Fruit fly (Drosophila melanogaster) whole organism, embryonic: ENCODE results near the gene mRpS9.
A peak's percentile ranks its signal among the peaks of the same experiment; 100 is the strongest.

Source experiments
- Aef1 ChIP-seq: fragments of 200-800 bp; sonication (Bioruptor generic); IDR thresholded peaks from 3 replicates; pipeline ENCODE4 v1.3.6; 2022; ENCODE audit warnings: missing biosample characterization, missing genetic modification characterization
- Atf-2 ChIP-seq: fragments of 200-800 bp; sonication (Bioruptor generic); optimal IDR thresholded peaks from 2 replicates; lab custom pipeline; 2016; ENCODE audit warnings: missing biosample characterization, missing genetic modification characterization
- CG10267 ChIP-seq: fragments of 200-800 bp; sonication (Bioruptor generic); optimal IDR thresholded peaks from 2 replicates; lab custom pipeline; 2018; ENCODE audit warnings: missing biosample characterization, mild to moderate bottlenecking, missing genetic modification characterization, moderate library complexity
- CG10462 ChIP-seq: fragments of 200-800 bp; sonication (Bioruptor generic); optimal IDR thresholded peaks from 2 replicates; lab custom pipeline; 2016; ENCODE audit warnings: missing biosample characterization, missing genetic modification characterization
- CG10959 ChIP-seq: fragments of 200-800 bp; sonication (Bioruptor generic); IDR thresholded peaks from 2 replicates; pipeline ENCODE4 v1.3.6; 2022; ENCODE audit warnings: missing biosample characterization, missing genetic modification characterization
- CG11560 ChIP-seq: fragments of 200-800 bp; sonication (Bioruptor generic); IDR thresholded peaks from 3 replicates; pipeline ENCODE4 v1.3.6; 2022; ENCODE audit warnings: missing biosample characterization, missing genetic modification characterization
- CG13894 ChIP-seq: fragments of 200-800 bp; sonication (Bioruptor generic); optimal IDR thresholded peaks from 3 replicates; lab custom pipeline; 2018; ENCODE audit warnings: missing biosample characterization, mild to moderate bottlenecking, missing genetic modification characterization, moderate library complexity
- CG15696 ChIP-seq: fragments of 200-800 bp; sonication (Bioruptor generic); optimal IDR thresholded peaks from 2 replicates; lab custom pipeline; 2019; ENCODE audit warnings: missing biosample characterization, mild to moderate bottlenecking, missing genetic modification characterization, moderate library complexity
- CG17612 ChIP-seq: fragments of 200-800 bp; sonication (Bioruptor generic); IDR thresholded peaks from 2 replicates; pipeline ENCODE4 v1.3.6; 2022; ENCODE audit warnings: missing biosample characterization, missing genetic modification characterization
- CG17829 ChIP-seq: fragments of 200-800 bp; optimal IDR thresholded peaks from 2 replicates; lab custom pipeline; 2019; ENCODE audit warnings: missing biosample characterization, mild to moderate bottlenecking, missing genetic modification characterization, moderate library complexity
- CG2199 ChIP-seq: fragments of 200-800 bp; sonication (Bioruptor generic); IDR thresholded peaks from 3 replicates; pipeline ENCODE4 v1.3.6; 2022; ENCODE audit warnings: missing biosample characterization, missing genetic modification characterization
- CG2889 ChIP-seq: fragments of 200-800 bp; sonication (Bioruptor generic); IDR thresholded peaks from 3 replicates; pipeline ENCODE4 v1.3.6; 2022; ENCODE audit warnings: missing biosample characterization, missing genetic modification characterization
- CG32532 ChIP-seq: fragments of 200-800 bp; sonication (Bioruptor generic); IDR thresholded peaks from 2 replicates; pipeline ENCODE4 v1.3.6; 2022; ENCODE audit warnings: missing biosample characterization, missing genetic modification characterization
- CG4424 ChIP-seq: fragments of 200-800 bp; sonication (Bioruptor generic); optimal IDR thresholded peaks from 3 replicates; lab custom pipeline; 2016; ENCODE audit warnings: missing biosample characterization, missing genetic modification characterization
- CG6654 ChIP-seq: fragments of 200-800 bp; sonication (Bioruptor generic); optimal IDR thresholded peaks from 2 replicates; lab custom pipeline; 2017; ENCODE audit warnings: missing biosample characterization, mild to moderate bottlenecking, missing genetic modification characterization
- CG6765 ChIP-seq: fragments of 200-800 bp; sonication (Bioruptor generic); optimal IDR thresholded peaks from 3 replicates; lab custom pipeline; 2017; ENCODE audit warnings: missing biosample characterization, mild to moderate bottlenecking, missing genetic modification characterization
- CG6791 ChIP-seq: fragments of 200-800 bp; sonication (Bioruptor generic); IDR thresholded peaks from 3 replicates; pipeline ENCODE4 v1.3.6; 2022; ENCODE audit warnings: missing biosample characterization, missing genetic modification characterization; ENCODE audit not compliant: partially characterized antibody
- CG7372 ChIP-seq: fragments of 200-800 bp; sonication (Bioruptor generic); IDR thresholded peaks from 2 replicates; pipeline ENCODE4 v1.3.6; 2022; ENCODE audit warnings: missing biosample characterization, missing genetic modification characterization
- CG8089 ChIP-seq: fragments of 200-800 bp; sonication (Bioruptor generic); optimal IDR thresholded peaks from 3 replicates; lab custom pipeline; 2016; ENCODE audit warnings: missing biosample characterization, missing genetic modification characterization
- CG8924 ChIP-seq: fragments of 200-800 bp; optimal IDR thresholded peaks from 3 replicates; lab custom pipeline; 2019; ENCODE audit warnings: missing biosample characterization, mild to moderate bottlenecking, missing genetic modification characterization, moderate library complexity
- CG9437 ChIP-seq: fragments of 200-800 bp; sonication (Bioruptor generic); optimal IDR thresholded peaks from 2 replicates; lab custom pipeline; 2018; ENCODE audit warnings: missing biosample characterization, mild to moderate bottlenecking, missing genetic modification characterization
- CG9797 ChIP-seq: fragments of 200-800 bp; sonication (Bioruptor generic); optimal IDR thresholded peaks from 3 replicates; lab custom pipeline; 2018; ENCODE audit warnings: missing biosample characterization, mild to moderate bottlenecking, missing genetic modification characterization
- CG9817 ChIP-seq: fragments of 200-800 bp; sonication (Bioruptor generic); optimal IDR thresholded peaks from 2 replicates; lab custom pipeline; 2018; ENCODE audit warnings: missing biosample characterization, mild to moderate bottlenecking, missing genetic modification characterization, moderate library complexity
- CG9876 ChIP-seq: fragments of 200-800 bp; sonication (Bioruptor generic); optimal IDR thresholded peaks from 2 replicates; lab custom pipeline; 2016; ENCODE audit warnings: missing biosample characterization, missing genetic modification characterization
- CHES-1-like ChIP-seq: fragments of 200-800 bp; sonication (Bioruptor generic); optimal IDR thresholded peaks from 2 replicates; lab custom pipeline; 2016; ENCODE audit warnings: missing biosample characterization, missing genetic modification characterization
- Dref ChIP-seq: fragments of 200-800 bp; sonication (Bioruptor generic); IDR thresholded peaks from 2 replicates; pipeline ENCODE4 v1.3.6; 2022; ENCODE audit warnings: missing biosample characterization, missing genetic modification characterization
- GATAe ChIP-seq: fragments of 200-800 bp; sonication (Bioruptor generic); conservative IDR thresholded peaks from 2 replicates; pipeline ENCODE4 v1.3.6; 2022; ENCODE audit warnings: missing biosample characterization, missing genetic modification characterization
- H15 ChIP-seq: fragments of 200-800 bp; sonication (Bioruptor generic); IDR thresholded peaks from 3 replicates; pipeline ENCODE4 v1.3.6; 2022; ENCODE audit warnings: missing biosample characterization, missing genetic modification characterization
- Hey ChIP-seq: fragments of 200-800 bp; sonication (Bioruptor generic); optimal IDR thresholded peaks from 3 replicates; lab custom pipeline; 2018; ENCODE audit warnings: missing biosample characterization, mild to moderate bottlenecking, missing genetic modification characterization
- Hmx ChIP-seq: fragments of 200-800 bp; sonication (Bioruptor generic); optimal IDR thresholded peaks from 2 replicates; lab custom pipeline; 2016; ENCODE audit warnings: missing biosample characterization, missing genetic modification characterization
- Kr ChIP-seq: fragments of 200-800 bp; sonication (Bioruptor generic); optimal IDR thresholded peaks from 2 replicates; lab custom pipeline; 2017; ENCODE audit warnings: missing biosample characterization, mild to moderate bottlenecking, missing genetic modification characterization
- Lpt ChIP-seq: fragments of >200 bp; optimal IDR thresholded peaks from 2 replicates; lab custom pipeline; 2018; ENCODE audit warnings: missing biosample characterization, missing genetic modification characterization
- Med ChIP-seq: fragments of 200-800 bp; sonication (Bioruptor generic); peaks from one replicate; lab custom pipeline; 2016; ENCODE audit warnings: missing biosample characterization, missing genetic modification characterization, mild to moderate bottlenecking, inconsistent platforms, moderate library complexity
- Taf1 ChIP-seq: fragments of 200-800 bp; sonication (Bioruptor generic); IDR thresholded peaks from 2 replicates; pipeline ENCODE4 v1.3.6; 2022; ENCODE audit warnings: missing biosample characterization, missing genetic modification characterization
- Xbp1 ChIP-seq: fragments of 200-800 bp; sonication (Bioruptor generic); optimal IDR thresholded peaks from 3 replicates; lab custom pipeline; 2016; ENCODE audit warnings: missing biosample characterization, mild to moderate bottlenecking, missing genetic modification characterization
- bsh ChIP-seq, 2 experiments: fragments of 200-800 bp; sonication (Bioruptor generic); optimal IDR thresholded peaks; 2 replicates each; lab custom pipeline; 2017 to 2018; ENCODE audit warnings: mild to moderate bottlenecking in 2 of 2, missing biosample characterization in 2 of 2, missing genetic modification characterization in 2 of 2, moderate library complexity in 1 of 2
- caup ChIP-seq: fragments of 200-800 bp; sonication (Bioruptor generic); optimal IDR thresholded peaks from 3 replicates; lab custom pipeline; 2017; ENCODE audit warnings: missing biosample characterization, mild to moderate bottlenecking, missing genetic modification characterization, moderate library complexity; ENCODE audit not compliant: severe bottlenecking
- ci ChIP-seq: fragments of 200-800 bp; sonication (Bioruptor generic); IDR thresholded peaks from 3 replicates; pipeline ENCODE4 v1.3.6; 2022; ENCODE audit warnings: missing biosample characterization, missing genetic modification characterization
- crp ChIP-seq, 2 experiments: fragments of 200-800 bp; sonication (Bioruptor generic); optimal IDR thresholded peaks; 2 replicates in 1 of 2; 3 replicates in 1 of 2; lab custom pipeline; 2017; ENCODE audit warnings: missing biosample characterization in 2 of 2, missing genetic modification characterization in 2 of 2, mild to moderate bottlenecking in 1 of 2, moderate library complexity in 1 of 2
- dati ChIP-seq: fragments of 200-800 bp; sonication (Bioruptor generic); IDR thresholded peaks from 2 replicates; pipeline ENCODE4 v1.3.6; 2022; ENCODE audit warnings: missing biosample characterization, missing genetic modification characterization
- disco-r ChIP-seq: fragments of 200-800 bp; sonication (Bioruptor generic); optimal IDR thresholded peaks from 2 replicates; lab custom pipeline; 2016; ENCODE audit warnings: missing biosample characterization, missing genetic modification characterization
- emc ChIP-seq: fragments of 200-800 bp; sonication (Bioruptor generic); optimal IDR thresholded peaks from 2 replicates; lab custom pipeline; 2016; ENCODE audit warnings: missing biosample characterization, missing genetic modification characterization
- gce ChIP-seq: fragments of 200-800 bp; sonication (Bioruptor generic); IDR thresholded peaks from 3 replicates; pipeline ENCODE4 v1.3.6; 2022; ENCODE audit warnings: missing biosample characterization, missing genetic modification characterization
- gro ChIP-seq: fragments of 200-800 bp; sonication (Bioruptor generic); optimal IDR thresholded peaks from 2 replicates; lab custom pipeline; 2016; ENCODE audit warnings: missing biosample characterization, missing genetic modification characterization
- her ChIP-seq: fragments of 200-800 bp; sonication (Bioruptor generic); optimal IDR thresholded peaks from 2 replicates; lab custom pipeline; 2016; ENCODE audit warnings: missing biosample characterization, missing genetic modification characterization
- jigr1 ChIP-seq: fragments of 200-800 bp; sonication (Bioruptor generic); IDR thresholded peaks from 3 replicates; pipeline ENCODE4 v1.3.6; 2022; ENCODE audit warnings: missing biosample characterization, missing genetic modification characterization
- maf-S ChIP-seq: fragments of 200-800 bp; sonication (Bioruptor generic); optimal IDR thresholded peaks from 2 replicates; lab custom pipeline; 2016; ENCODE audit warnings: missing biosample characterization, missing genetic modification characterization
- pita ChIP-seq: fragments of 200-800 bp; sonication (Bioruptor generic); optimal IDR thresholded peaks from 2 replicates; lab custom pipeline; 2017; ENCODE audit warnings: missing biosample characterization, mild to moderate bottlenecking, missing genetic modification characterization
- repo ChIP-seq: fragments of 200-800 bp; sonication (Bioruptor generic); optimal IDR thresholded peaks from 2 replicates; lab custom pipeline; 2016; ENCODE audit warnings: missing biosample characterization, missing genetic modification characterization
- sim ChIP-seq: fragments of 200-800 bp; sonication (Bioruptor generic); IDR thresholded peaks from 2 replicates; pipeline ENCODE4 v1.3.6; 2022; ENCODE audit warnings: missing biosample characterization, missing genetic modification characterization
- sima ChIP-seq: fragments of 200-800 bp; sonication (Bioruptor generic); optimal IDR thresholded peaks from 2 replicates; lab custom pipeline; 2016; ENCODE audit warnings: missing biosample characterization, missing genetic modification characterization
- trh ChIP-seq: fragments of 200-800 bp; sonication (Bioruptor generic); optimal IDR thresholded peaks from 2 replicates; lab custom pipeline; 2016; ENCODE audit warnings: missing biosample characterization, missing genetic modification characterization
- vnd ChIP-seq: fragments of 200-800 bp; sonication (Bioruptor generic); IDR thresholded peaks from 3 replicates; pipeline ENCODE4 v1.3.6; 2022; ENCODE audit warnings: missing biosample characterization, missing genetic modification characterization; ENCODE audit not compliant: partially characterized antibody

Gene mRpS9

DNA sequence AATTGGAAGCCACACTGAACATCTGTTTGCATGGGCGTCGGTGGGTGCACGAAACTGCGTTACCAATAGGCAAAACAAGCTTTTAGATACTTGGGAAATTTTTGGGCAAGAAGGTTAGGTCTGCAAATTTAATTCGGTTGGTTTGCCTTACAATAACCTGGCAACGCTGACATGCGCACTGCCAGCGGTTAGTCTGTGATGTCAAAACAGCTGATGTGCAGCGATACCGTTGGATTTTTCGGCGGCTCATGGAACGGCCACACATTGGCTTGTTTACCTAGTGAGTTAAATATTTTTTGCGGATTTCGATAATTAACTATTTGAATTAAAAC is 15.6 kb downstream of the mRpS9 start, which contains the start of gene ArgRS-m (continued):
- TF ChIP-seq sim (GFP tag; lab: Robert Waterston, UW): no peak
- no peak for TF ChIP-seq CG6765 (GFP tag; lab: Kevin White, UChicago)
- TF ChIP-seq CG15696 (tag; lab: Kevin White, UChicago): no peak
- TF ChIP-seq ci: peak; percentile 53; the same call in 1 of the 3 replicates
- TF ChIP-seq CG6791 (GFP tag; lab: Robert Waterston, UW): no peak
- TF ChIP-seq CHES-1-like (GFP tag; lab: Kevin White, UChicago): peak; percentile 70
- TF ChIP-seq CG9876 (GFP tag; lab: Kevin White, UChicago): no peak
- TF ChIP-seq emc: peak; percentile 28
- peak; percentile 26 for TF ChIP-seq repo (GFP tag; lab: Kevin White, UChicago)
- no peak for TF ChIP-seq gro (GFP tag; lab: Kevin White, UChicago)
- TF ChIP-seq sima (GFP tag; lab: Kevin White, UChicago): no peak
- TF ChIP-seq CG13894 (tag; lab: Kevin White, UChicago): peak; percentile 4
- TF ChIP-seq CG9817 (tag; lab: Kevin White, UChicago): peak; percentile 48
- TF ChIP-seq trh (GFP tag; lab: Kevin White, UChicago): no peak
- TF ChIP-seq Taf1 (GFP tag; lab: Robert Waterston, UW): no peak
- TF ChIP-seq H15: no peak
- TF ChIP-seq CG11560: no peak
- TF ChIP-seq Aef1 (GFP tag; lab: Robert Waterston, UW): peak; percentile 20; the same call in 1 of the 3 replicates
- peak; percentile 67 to 98 for TF ChIP-seq crp (GFP tag; optimal IDR thresholded peaks at IDR 0.05; lab: Kevin White, UChicago)
- peak; percentile 95 for TF ChIP-seq Med (GFP tag; lab: Kevin White, UChicago)
- TF ChIP-seq her (GFP tag; lab: Kevin White, UChicago): peak; percentile 56
- no peak for TF ChIP-seq disco-r
- TF ChIP-seq Xbp1 (GFP tag; lab: Kevin White, UChicago): peak; percentile 47
- TF ChIP-seq CG6654 (GFP tag; lab: Kevin White, UChicago): no peak
- no peak for TF ChIP-seq CG17612
- 0 out of 3 replicates have a peak, but pooled peaks have one; percentile 14 for TF ChIP-seq CG2889
- TF ChIP-seq Kr: no peak
- no peak for TF ChIP-seq Hey
- TF ChIP-seq CG10462 (GFP tag; lab: Kevin White, UChicago): no peak
- TF ChIP-seq Atf-2 (GFP tag; lab: Kevin White, UChicago): no peak
- TF ChIP-seq maf-S: peak; percentile 28
- TF ChIP-seq CG9437 (GFP tag; lab: Kevin White, UChicago): peak; percentile 15
- peak in 1 of 2 experiments; percentile 13 for TF ChIP-seq bsh (GFP tag; optimal IDR thresholded peaks at IDR 0.05; lab: Kevin White, UChicago)
- peak; percentile 85 for TF ChIP-seq CG9797 (GFP tag; lab: Kevin White, UChicago)
- TF ChIP-seq CG4424 (GFP tag; lab: Kevin White, UChicago): no peak
- no peak for TF ChIP-seq pita (GFP tag; lab: Kevin White, UChicago)
- no peak for TF ChIP-seq CG10959 (GFP tag; lab: Robert Waterston, UW)
- no peak for TF ChIP-seq GATAe (GFP tag; lab: Robert Waterston, UW)
- no peak for TF ChIP-seq jigr1 (GFP tag; lab: Robert Waterston, UW)
- TF ChIP-seq dati (GFP tag; lab: Robert Waterston, UW): no peak
- peak; percentile 62 for TF ChIP-seq caup (GFP tag; lab: Kevin White, UChicago)
- TF ChIP-seq gce (GFP tag; lab: Robert Waterston, UW): no peak
- TF ChIP-seq CG8089: no peak
- no peak for TF ChIP-seq CG7372 (GFP tag; lab: Robert Waterston, UW)
- no peak for TF ChIP-seq vnd
- TF ChIP-seq CG32532 (GFP tag; lab: Robert Waterston, UW): peak; percentile 56
- TF ChIP-seq CG17829 (tag; lab: Kevin White, UChicago): peak; percentile 45
- no peak for TF ChIP-seq Dref
- no peak for TF ChIP-seq Lpt (GFP tag; lab: Kevin White, UChicago)
- TF ChIP-seq Hmx (GFP tag; lab: Kevin White, UChicago): no peak
- TF ChIP-seq CG8924 (tag; lab: Kevin White, UChicago): peak; percentile 43
- TF ChIP-seq CG2199 (GFP tag; lab: Robert Waterston, UW): no peak
- peak; percentile 50 for TF ChIP-seq CG10267 (tag; lab: Kevin White, UChicago)
